Worm (Caenorhabditis elegans) whole organism, young adult: ENCODE data around the gene R10E9.4.

Experiments used
- B0035.1 ChIP-seq: sonication (generic microtip); optimal IDR thresholded peaks from 2 replicates; lab custom pipeline; 2016; ENCODE audit warnings: missing genetic modification characterization, mild to moderate bottlenecking, missing compliant biosample characterization, missing genotype, missing genetic modification reagents
- B0336.3 ChIP-seq: fragments of 200-800 bp; sonication (Bioruptor generic); IDR thresholded peaks from 2 replicates; pipeline ENCODE4 v1.3.6; 2022; ENCODE audit warnings: missing genetic modification characterization, missing compliant biosample characterization
- C06A6.2 ChIP-seq: fragments of 200-800 bp; sonication (Bioruptor generic); conservative IDR thresholded peaks from 2 replicates; pipeline ENCODE4 v1.3.6; 2022; ENCODE audit warnings: missing genetic modification characterization, missing compliant biosample characterization
- F10E7.11 ChIP-seq: sonication (generic microtip); optimal IDR thresholded peaks from 2 replicates; lab custom pipeline; 2017; ENCODE audit warnings: mild to moderate bottlenecking, missing genetic modification characterization, moderate library complexity, missing compliant biosample characterization
- F23B12.7 ChIP-seq: sonication (generic microtip); optimal IDR thresholded peaks from 2 replicates; lab custom pipeline; 2017; ENCODE audit warnings: missing genetic modification characterization, mild to moderate bottlenecking, missing compliant biosample characterization, antibody characterized with exemption, moderate library complexity; ENCODE audit not compliant: insufficient read depth
- F33H1.4 ChIP-seq: fragments of 200-800 bp; sonication (Bioruptor generic); IDR thresholded peaks from 2 replicates; pipeline ENCODE4 v1.3.6; 2022; ENCODE audit warnings: missing genetic modification reagents, missing genetic modification characterization, missing compliant biosample characterization
- F39B2.1 ChIP-seq: fragments of 200-800 bp; sonication (Bioruptor generic); IDR thresholded peaks from 2 replicates; pipeline ENCODE4 v1.3.6; 2022; ENCODE audit warnings: missing genetic modification reagents, missing genetic modification characterization, missing compliant biosample characterization
- T07F8.4 ChIP-seq: sonication (generic microtip); optimal IDR thresholded peaks from 2 replicates; lab custom pipeline; 2016; ENCODE audit warnings: mild to moderate bottlenecking, missing genetic modification characterization, moderate library complexity, missing compliant biosample characterization
- ama-1 ChIP-seq, 3 experiments: fragments of 150-350 bp in 1 of 3; sonication (generic microtip) in 2 of 3; optimal IDR thresholded peaks; 2 replicates each; lab custom pipeline; 2014 to 2018; ENCODE audit warnings: missing biosample characterization in 2 of 3, missing genetic modification characterization in 2 of 3, missing genetic modification reagents in 2 of 3
- athp-1 ChIP-seq: sonication (generic microtip); optimal IDR thresholded peaks from 2 replicates; lab custom pipeline; 2017; ENCODE audit warnings: mild to moderate bottlenecking, missing genetic modification characterization, missing compliant biosample characterization
- attf-6 ChIP-seq: fragments of 200-800 bp; sonication (Bioruptor generic); IDR thresholded peaks from 2 replicates; pipeline ENCODE4 v1.3.6; 2022; ENCODE audit warnings: missing genetic modification reagents, missing genetic modification characterization, missing compliant biosample characterization
- bed-1 ChIP-seq: fragments of 200-800 bp; sonication (Bioruptor generic); IDR thresholded peaks from 2 replicates; pipeline ENCODE4 v1.3.6; 2022; ENCODE audit warnings: missing genetic modification reagents, missing genetic modification characterization, missing compliant biosample characterization
- chd-7 ChIP-seq: sonication (generic microtip); optimal IDR thresholded peaks from 2 replicates; lab custom pipeline; 2016; ENCODE audit warnings: mild to moderate bottlenecking, missing genetic modification characterization, moderate library complexity, missing compliant biosample characterization
- die-1 ChIP-seq: sonication (generic microtip); optimal IDR thresholded peaks from 2 replicates; lab custom pipeline; 2016; ENCODE audit warnings: missing genotype, mild to moderate bottlenecking, missing genetic modification characterization, missing compliant biosample characterization
- dox-1 ChIP-seq: fragments of 200-800 bp; sonication (Bioruptor generic); IDR thresholded peaks from 2 replicates; pipeline ENCODE4 v1.3.6; 2022; ENCODE audit warnings: missing genetic modification reagents, missing genetic modification characterization, missing compliant biosample characterization
- egrh-3 ChIP-seq: fragments of 200-800 bp; sonication (Bioruptor generic); IDR thresholded peaks from 2 replicates; pipeline ENCODE4 v1.3.6; 2022; ENCODE audit warnings: missing genetic modification reagents, missing genetic modification characterization, missing compliant biosample characterization
- ekl-4 ChIP-seq: fragments of 200-800 bp; sonication (Bioruptor generic); IDR thresholded peaks from 2 replicates; pipeline ENCODE4 v1.3.6; 2022; ENCODE audit warnings: missing genetic modification reagents, missing genetic modification characterization, missing compliant biosample characterization
- fkh-3 ChIP-seq: sonication (generic microtip); optimal IDR thresholded peaks from 2 replicates; lab custom pipeline; 2016; ENCODE audit warnings: mild to moderate bottlenecking, missing genetic modification characterization, missing compliant biosample characterization
- gei-17 ChIP-seq: fragments of 200-800 bp; sonication (Bioruptor generic); optimal IDR thresholded peaks from 2 replicates; lab custom pipeline; 2018; ENCODE audit warnings: mild to moderate bottlenecking, missing genetic modification characterization, missing compliant biosample characterization
- him-1 ChIP-seq: sonication (generic microtip); optimal IDR thresholded peaks from 2 replicates; lab custom pipeline; 2016; ENCODE audit warnings: missing genotype, missing genetic modification reagents, missing genetic modification characterization, missing compliant biosample characterization
- hmg-20 ChIP-seq: fragments of 200-800 bp; sonication (Bioruptor generic); IDR thresholded peaks from 2 replicates; pipeline ENCODE4 v1.3.6; 2022; ENCODE audit warnings: missing genetic modification reagents, missing genetic modification characterization, missing compliant biosample characterization
- hsf-1 ChIP-seq: fragments of 200-800 bp; sonication (Bioruptor generic); IDR thresholded peaks from 2 replicates; pipeline ENCODE4 v1.3.6; 2022; ENCODE audit warnings: missing genetic modification reagents, missing genetic modification characterization, missing compliant biosample characterization
- lin-35 ChIP-seq, 3 experiments: fragments of 150-350 bp in 2 of 3; sonication (generic microtip) in 1 of 3; optimal IDR thresholded peaks; 2 replicates each; lab custom pipeline; 2014 to 2018; ENCODE audit warnings: missing biosample characterization in 3 of 3, missing genetic modification characterization in 3 of 3, missing genetic modification reagents in 3 of 3
- lin-54 ChIP-seq: fragments of 200-800 bp; sonication (Bioruptor generic); optimal IDR thresholded peaks from 2 replicates; lab custom pipeline; 2018; ENCODE audit warnings: mild to moderate bottlenecking, missing genetic modification characterization, missing compliant biosample characterization
- mcd-1 ChIP-seq: fragments of 200-800 bp; sonication (Bioruptor generic); IDR thresholded peaks from 2 replicates; pipeline ENCODE4 v1.3.6; 2022; ENCODE audit warnings: missing genetic modification reagents, missing genetic modification characterization, missing compliant biosample characterization
- nfya-2 ChIP-seq: fragments of 200-800 bp; sonication (Bioruptor generic); IDR thresholded peaks from 2 replicates; pipeline ENCODE4 v1.3.6; 2022; ENCODE audit warnings: missing genetic modification reagents, missing genetic modification characterization, missing compliant biosample characterization
- nfyb-1 ChIP-seq: fragments of 200-800 bp; sonication (Bioruptor generic); IDR thresholded peaks from 2 replicates; pipeline ENCODE4 v1.3.6; 2022; ENCODE audit warnings: missing genetic modification reagents, missing genetic modification characterization, missing compliant biosample characterization
- nhr-80 ChIP-seq: sonication (generic microtip); optimal IDR thresholded peaks from 2 replicates; lab custom pipeline; 2016; ENCODE audit warnings: missing genetic modification characterization, missing compliant biosample characterization
- repo-1 ChIP-seq: sonication (generic microtip); optimal IDR thresholded peaks from 2 replicates; lab custom pipeline; 2017; ENCODE audit warnings: mild to moderate bottlenecking, missing genetic modification characterization, missing compliant biosample characterization
- sea-2 ChIP-seq: fragments of 200-800 bp; sonication (Bioruptor generic); IDR thresholded peaks from 2 replicates; pipeline ENCODE4 v1.3.6; 2022; ENCODE audit warnings: missing genetic modification characterization, missing compliant biosample characterization
- snpc-1.1 ChIP-seq: sonication (generic microtip); optimal IDR thresholded peaks from 2 replicates; lab custom pipeline; 2017; ENCODE audit warnings: missing genetic modification characterization, mild to moderate bottlenecking, missing compliant biosample characterization, antibody characterized with exemption, moderate library complexity, missing genotype, missing genetic modification reagents; ENCODE audit not compliant: insufficient read depth
- snpc-4 ChIP-seq, 5 experiments: fragments of 150-350 bp in 1 of 5; sonication (generic microtip) in 4 of 5; optimal IDR thresholded peaks; 2 replicates each; lab custom pipeline; 2014 to 2018; ENCODE audit warnings: missing genetic modification characterization in 5 of 5, missing biosample characterization in 3 of 5, antibody characterized with exemption in 2 of 5, mild to moderate bottlenecking in 2 of 5, missing compliant biosample characterization in 2 of 5, missing genotype in 2 of 5, moderate library complexity in 2 of 5, missing genetic modification reagents in 1 of 5
- tlf-1 ChIP-seq: fragments of 200-800 bp; sonication (Bioruptor generic); optimal IDR thresholded peaks from 2 replicates; lab custom pipeline; 2018; ENCODE audit warnings: mild to moderate bottlenecking, missing genetic modification characterization, missing compliant biosample characterization
- unc-130 ChIP-seq: sonication (generic microtip); optimal IDR thresholded peaks from 2 replicates; lab custom pipeline; 2016; ENCODE audit warnings: missing genetic modification reagents, missing genetic modification characterization, missing compliant biosample characterization
- xnd-1 ChIP-seq: sonication (generic microtip); optimal IDR thresholded peaks from 2 replicates; lab custom pipeline; 2016; ENCODE audit warnings: missing genotype, missing genetic modification reagents, missing genetic modification characterization, missing compliant biosample characterization
- ztf-25 ChIP-seq: fragments of 200-800 bp; sonication (Bioruptor generic); IDR thresholded peaks from 2 replicates; pipeline ENCODE4 v1.3.6; 2022; ENCODE audit warnings: missing genetic modification reagents, missing genetic modification characterization, missing compliant biosample characterization

R10E9.4 gene

DNA sequence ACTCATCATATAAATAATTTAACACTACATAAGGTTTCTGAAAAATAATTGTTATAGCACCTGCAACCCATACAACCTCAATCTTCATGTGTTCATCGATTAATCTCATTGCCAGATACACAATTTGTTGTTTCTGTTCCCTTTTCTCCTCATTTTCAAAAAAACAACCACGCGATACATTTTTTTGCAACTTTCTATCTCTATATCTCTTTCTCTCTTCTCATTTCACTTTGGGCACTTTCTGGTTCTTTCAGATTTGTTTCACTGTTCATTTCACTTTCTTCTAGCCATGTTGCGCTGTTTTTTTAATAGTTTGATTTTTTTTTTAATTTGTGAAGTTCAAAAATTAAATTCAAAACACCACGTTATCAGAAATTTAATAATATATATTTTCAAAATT lies 13.4 kb downstream of the R10E9.4 start:
- TF ChIP-seq mcd-1 (GFP tag; lab: Robert Waterston, UW), result no peak
- no peak for TF ChIP-seq dox-1
- TF ChIP-seq lin-54 (GFP tag; lab: Kevin White, UChicago), result no peak
- TF ChIP-seq F33H1.4, result no peak
- TF ChIP-seq B0336.3 (GFP tag; lab: Robert Waterston, UW), result no peak
- no peak for TF ChIP-seq snpc-4 (GFP tag; optimal IDR thresholded peaks at IDR 0.05; lab: Kevin White, UChicago)
- no peak for TF ChIP-seq snpc-4 (tag; optimal IDR thresholded peaks at IDR 0.05; lab: Kevin White, UChicago)
- TF ChIP-seq T07F8.4 (tag; lab: Kevin White, UChicago), result no peak
- TF ChIP-seq athp-1, result no peak
- TF ChIP-seq F10E7.11 (tag; lab: Kevin White, UChicago), result no peak
- TF ChIP-seq die-1 (tag; lab: Kevin White, UChicago), result no peak
- no peak for TF ChIP-seq repo-1 (tag; lab: Kevin White, UChicago)
- TF ChIP-seq nhr-80 (tag; lab: Kevin White, UChicago), result no peak

DNA sequence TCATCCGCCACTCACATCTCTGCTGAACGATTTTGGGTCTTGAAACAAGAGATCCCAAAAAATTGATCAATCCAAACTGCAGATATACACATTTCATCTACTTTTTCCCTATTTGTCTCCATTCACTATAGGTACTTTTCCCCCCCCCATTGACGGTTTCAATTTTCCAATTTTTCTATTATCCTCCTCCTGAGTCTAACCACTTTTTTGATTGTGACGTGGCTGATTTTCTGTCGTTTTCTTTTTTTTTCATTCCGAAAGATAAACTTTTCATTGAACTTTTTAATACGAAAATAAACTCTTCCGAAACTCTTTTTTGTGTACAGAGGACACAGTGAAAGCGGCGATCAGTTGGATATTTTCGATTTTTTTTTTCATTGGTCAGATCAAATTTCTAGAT lies 14.7 kb downstream of the R10E9.4 start:
- TF ChIP-seq fkh-3 (tag; lab: Kevin White, UChicago) (no peak), lin-35 (GFP tag; optimal IDR thresholded peaks at IDR 0.05; lab: Kevin White, UChicago) (no peak), tlf-1 (GFP tag; lab: Kevin White, UChicago) (no peak), dox-1 (no peak), unc-130 (GFP tag; lab: Kevin White, UChicago) (no peak), hmg-20 (GFP tag; lab: Robert Waterston, UW) (no peak), gei-17 (GFP tag; lab: Kevin White, UChicago) (no peak), him-1 (no peak), egrh-3 (no peak), C06A6.2 (GFP tag; lab: Robert Waterston, UW) (no peak), ekl-4 (GFP tag; lab: Robert Waterston, UW) (no peak), sea-2 (no peak), nfya-2 (no peak), F23B12.7 (tag; lab: Kevin White, UChicago) (no peak), xnd-1 (no peak), mcd-1 (GFP tag; lab: Robert Waterston, UW) (no peak), B0035.1 (tag; lab: Kevin White, UChicago) (no peak), ztf-25 (GFP tag; lab: Robert Waterston, UW) (no peak), F39B2.1 (GFP tag; lab: Robert Waterston, UW) (no peak)

DNA sequence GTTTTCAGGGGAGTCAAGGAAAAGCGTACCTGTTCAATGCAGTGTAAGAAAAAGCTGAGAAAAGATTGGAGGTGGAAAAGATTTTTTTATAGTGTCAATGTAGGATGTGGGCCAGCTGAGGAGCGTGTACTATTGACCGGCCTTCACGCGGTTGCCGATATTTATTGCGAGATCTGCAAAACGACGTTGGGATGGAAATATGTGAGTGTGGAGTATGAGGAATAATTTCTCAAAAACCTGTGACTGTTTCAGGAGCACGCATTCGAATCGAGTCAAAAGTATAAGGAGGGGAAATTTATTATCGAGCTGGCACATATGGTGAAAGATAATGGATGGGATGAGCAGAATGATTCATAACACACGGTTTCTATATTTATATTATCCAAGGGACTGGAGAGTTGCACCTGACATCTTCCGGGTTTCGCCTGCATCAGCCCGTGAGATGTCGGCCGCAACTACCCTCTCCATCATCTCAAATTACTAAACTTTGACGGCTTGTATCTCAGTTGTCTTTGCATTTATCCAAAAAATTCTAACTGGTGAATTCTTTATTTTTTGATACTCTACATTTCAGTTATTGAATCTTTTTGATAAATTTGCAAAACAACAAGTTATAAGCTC lies 15.4 kb downstream of the R10E9.4 start:
- peak; percentile 20 for TF ChIP-seq snpc-1.1 (tag; lab: Kevin White, UChicago)
- no peak for TF ChIP-seq T07F8.4 (tag; lab: Kevin White, UChicago)
- TF ChIP-seq chd-7, result peak; percentile 44
- TF ChIP-seq attf-6 (GFP tag; lab: Robert Waterston, UW), result 0 out of 2 replicates have a peak, but pooled peaks have one; percentile 21
- 0 out of 2 replicates have a peak, but pooled peaks have one; percentile 27 for TF ChIP-seq nfyb-1 (GFP tag; lab: Robert Waterston, UW)
- peak; percentile 51 for TF ChIP-seq snpc-4 (GFP tag; optimal IDR thresholded peaks at IDR 0.05; lab: Kevin White, UChicago)
- TF ChIP-seq snpc-4 (tag; optimal IDR thresholded peaks at IDR 0.05; lab: Kevin White, UChicago), result peak; percentile 35 to 78 (median 53)
- peak; percentile 32 for TF ChIP-seq ama-1 (optimal IDR thresholded peaks at IDR 0.05; lab: Kevin White, UChicago)
- TF ChIP-seq ama-1 (GFP tag; optimal IDR thresholded peaks at IDR 0.05; lab: Kevin White, UChicago), result no peak
- no peak for TF ChIP-seq repo-1 (tag; lab: Kevin White, UChicago)
- no peak for TF ChIP-seq bed-1
- no peak for TF ChIP-seq hsf-1 (GFP tag; lab: Robert Waterston, UW)
